Fruit fly (Drosophila melanogaster): ENCODE results near the gene hog.

DNA sequence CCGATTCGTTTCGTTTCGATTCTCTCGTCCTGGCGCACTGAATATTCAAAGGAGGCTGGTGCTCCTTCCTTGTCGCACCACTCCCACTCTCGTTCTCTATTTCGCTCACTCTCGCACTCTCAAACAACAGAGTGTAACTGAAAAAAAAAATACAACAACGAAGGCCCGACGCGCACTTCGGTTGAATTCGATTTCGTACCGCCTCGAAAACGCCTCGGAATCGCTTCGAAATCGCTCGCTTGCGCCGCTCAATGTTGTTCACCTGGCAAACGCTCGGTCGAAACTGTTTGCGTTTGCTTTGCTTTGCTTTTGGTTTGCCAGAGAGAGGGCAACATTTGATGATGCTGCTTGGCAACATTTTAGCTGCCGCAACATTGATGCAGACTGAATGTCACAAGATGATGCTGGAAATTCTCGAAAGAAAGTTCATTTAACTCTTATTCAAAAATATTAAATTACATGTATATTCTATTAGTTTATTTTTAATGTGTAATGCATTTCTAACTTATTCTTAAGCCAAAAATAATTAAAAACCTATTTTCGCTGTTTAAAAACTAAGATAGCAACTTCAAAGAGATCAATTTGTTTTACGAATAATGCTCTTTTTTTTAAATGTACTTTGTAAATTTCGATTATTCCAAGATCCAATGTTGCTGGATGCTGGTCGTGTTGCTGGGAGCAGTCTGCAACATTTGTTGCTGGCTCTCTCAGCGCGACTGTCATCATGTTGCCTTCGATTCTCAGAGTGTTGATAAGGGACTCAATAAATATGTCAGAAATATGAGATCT lies 30.5 kb upstream of the hog start, which contains the start of gene NetB:
- TF ChIP-seq CG8478 (optimal IDR thresholded peaks at IDR 0.05) (no peak), CTCF (optimal IDR thresholded peaks at IDR 0.05) (no peak)

Data from S2 (cell line).